Worm (Caenorhabditis elegans): ENCODE measurements around the gene clec-208.

ce11 chrV:2122517-2122916 is 24.8 kb downstream of the clec-208 start, which contains the start of gene F22F7.2:
- no peak for TF ChIP-seq bed-3 (GFP tag; optimal IDR thresholded peaks at IDR 0.05)
- TF ChIP-seq pha-4 (tag; optimal IDR thresholded peaks at IDR 0.05), result no peak
- TF ChIP-seq unc-62 (GFP tag; optimal IDR thresholded peaks at IDR 0.05), result no peak
- TF ChIP-seq ceh-39 (tag; optimal IDR thresholded peaks at IDR 0.05), result no peak
- no peak for TF ChIP-seq mls-2 (tag; optimal IDR thresholded peaks at IDR 0.05)
- TF ChIP-seq lin-32 (GFP tag; optimal IDR thresholded peaks at IDR 0.05), result no peak
- no peak for TF ChIP-seq ces-1 (GFP tag; optimal IDR thresholded peaks at IDR 0.05)
- TF ChIP-seq nhr-76 (tag; optimal IDR thresholded peaks at IDR 0.05), result no peak
